Fruit fly (Drosophila melanogaster) whole organism: ENCODE results near the gene spn-F.

Experiments used
- EcR ChIP-seq, 2 experiments: fragments of >200 bp; optimal IDR thresholded peaks; 2 replicates each; lab custom pipeline; 2017; ENCODE audit warnings: missing biosample characterization in 2 of 2, missing genetic modification characterization in 2 of 2, missing genetic modification reagents in 2 of 2
- pan ChIP-seq: fragments of >200 bp; optimal IDR thresholded peaks from 2 replicates; lab custom pipeline; 2017
- psq ChIP-seq: fragments of >200 bp; optimal IDR thresholded peaks from 2 replicates; lab custom pipeline; 2017

- TF ChIP-seq psq (lab: Kevin White, UChicago) = no peak
- no peak for TF ChIP-seq EcR (GFP tag; optimal IDR thresholded peaks at IDR 0.05; lab: Kevin White, UChicago)
- TF ChIP-seq pan = no peak
Observed at dm6 chr3R:31263934-31264333, 9.0 kb downstream of the spn-F start.
